Worm (Caenorhabditis elegans) whole organism, L1 larva: Measurements from ENCODE around the gene C07B5.2.

Experiments
- aha-1 ChIP-seq: fragments of 150-350 bp; optimal IDR thresholded peaks from 2 replicates; lab custom pipeline; 2014; ENCODE audit warnings: missing biosample characterization, missing genetic modification characterization
- ceh-63 ChIP-seq: fragments of 200-800 bp; sonication (Bioruptor generic); optimal IDR thresholded peaks from 2 replicates; lab custom pipeline; 2018; ENCODE audit warnings: mild to moderate bottlenecking, missing genetic modification characterization, missing compliant biosample characterization
- ces-1 ChIP-seq: fragments of 150-350 bp; optimal IDR thresholded peaks from 2 replicates; lab custom pipeline; 2014; ENCODE audit warnings: missing biosample characterization, missing genetic modification reagents, missing genetic modification characterization
- egl-13 ChIP-seq: sonication (generic microtip); optimal IDR thresholded peaks from 2 replicates; lab custom pipeline; 2016; ENCODE audit warnings: missing genotype, missing genetic modification reagents, missing genetic modification characterization, missing compliant biosample characterization
- egl-27 ChIP-seq, 2 experiments: fragments of 150-350 bp in 1 of 2; sonication (generic microtip); optimal IDR thresholded peaks; 3 replicates each; lab custom pipeline; 2017 to 2018; ENCODE audit warnings: missing biosample characterization in 2 of 2, missing genetic modification characterization in 2 of 2, missing genetic modification reagents in 2 of 2
- ets-5 ChIP-seq: fragments of 200-800 bp; sonication (Bioruptor generic); IDR thresholded peaks from 2 replicates; pipeline ENCODE4 v1.3.6; 2022; ENCODE audit warnings: missing genetic modification characterization, missing compliant biosample characterization
- fkh-4 ChIP-seq: sonication (generic microtip); optimal IDR thresholded peaks from 2 replicates; lab custom pipeline; 2016; ENCODE audit warnings: missing compliant biosample characterization, missing genetic modification characterization, borderline replicate concordance
- fkh-8 ChIP-seq: sonication (generic microtip); optimal IDR thresholded peaks from 2 replicates; lab custom pipeline; 2016; ENCODE audit warnings: mild to moderate bottlenecking, missing genetic modification characterization, missing compliant biosample characterization
- hlh-17 ChIP-seq: fragments of 200-800 bp; sonication (Bioruptor generic); optimal IDR thresholded peaks from 2 replicates; lab custom pipeline; 2018; ENCODE audit warnings: missing genetic modification characterization, mild to moderate bottlenecking, missing compliant biosample characterization, moderate library complexity, borderline replicate concordance
- irx-1 ChIP-seq: sonication (generic microtip); optimal IDR thresholded peaks from 2 replicates; lab custom pipeline; 2016; ENCODE audit warnings: missing genetic modification characterization, missing compliant biosample characterization
- lin-35 ChIP-seq, 2 experiments: fragments of 150-350 bp; optimal IDR thresholded peaks; 2 replicates each; lab custom pipeline; 2014; ENCODE audit warnings: missing biosample characterization in 2 of 2, missing genetic modification characterization in 2 of 2, missing genetic modification reagents in 2 of 2
- lir-3 ChIP-seq: sonication (generic microtip); optimal IDR thresholded peaks from 2 replicates; lab custom pipeline; 2016; ENCODE audit warnings: mild to moderate bottlenecking, missing genetic modification characterization, moderate library complexity, missing compliant biosample characterization; ENCODE audit not compliant: poor library complexity
- mdl-1 ChIP-seq, 2 experiments: fragments of 150-350 bp; optimal IDR thresholded peaks; 2 replicates each; lab custom pipeline; 2014 to 2017; ENCODE audit warnings: missing biosample characterization in 2 of 2, missing genetic modification characterization in 2 of 2, inconsistent platforms in 1 of 2
- mef-2 ChIP-seq: fragments of 150-350 bp; optimal IDR thresholded peaks from 2 replicates; lab custom pipeline; 2014; ENCODE audit warnings: missing biosample characterization, missing genetic modification characterization
- mep-1 ChIP-seq: fragments of 150-350 bp; optimal IDR thresholded peaks from 2 replicates; lab custom pipeline; 2014; ENCODE audit warnings: missing biosample characterization, missing genetic modification characterization
- nhr-12 ChIP-seq: sonication (generic microtip); optimal IDR thresholded peaks from 2 replicates; lab custom pipeline; 2017; ENCODE audit warnings: missing biosample characterization, missing genetic modification characterization
- nhr-19 ChIP-seq: fragments of 200-800 bp; sonication (Bioruptor generic); conservative IDR thresholded peaks from 2 replicates; pipeline ENCODE4 v1.3.6; 2022; ENCODE audit warnings: missing genetic modification characterization, missing compliant biosample characterization
- nhr-20 ChIP-seq: sonication (generic microtip); optimal IDR thresholded peaks from 2 replicates; lab custom pipeline; 2016; ENCODE audit warnings: mild to moderate bottlenecking, missing genetic modification characterization, missing compliant biosample characterization
- nhr-237 ChIP-seq: fragments of 150-350 bp; optimal IDR thresholded peaks from 2 replicates; lab custom pipeline; 2014; ENCODE audit warnings: missing biosample characterization, missing genetic modification characterization
- nhr-71 ChIP-seq: sonication (generic microtip); optimal IDR thresholded peaks from 2 replicates; lab custom pipeline; 2016; ENCODE audit warnings: mild to moderate bottlenecking, missing genetic modification characterization, moderate library complexity, missing compliant biosample characterization
- nhr-76 ChIP-seq: sonication (generic microtip); optimal IDR thresholded peaks from 2 replicates; lab custom pipeline; 2017; ENCODE audit warnings: missing biosample characterization, missing genetic modification characterization
- nhr-84 ChIP-seq: sonication (generic microtip); optimal IDR thresholded peaks from 2 replicates; lab custom pipeline; 2017; ENCODE audit warnings: missing biosample characterization, missing genetic modification characterization
- nhr-85 ChIP-seq: sonication (generic microtip); peaks from one replicate; lab custom pipeline; 2016; ENCODE audit warnings: missing genetic modification characterization, inconsistent platforms, missing compliant biosample characterization
- nhr-90 ChIP-seq: sonication (generic microtip); optimal IDR thresholded peaks from 2 replicates; lab custom pipeline; 2016; ENCODE audit warnings: mild to moderate bottlenecking, missing genetic modification characterization, missing compliant biosample characterization; ENCODE audit not compliant: poor library complexity
- pag-3 ChIP-seq: sonication (generic microtip); optimal IDR thresholded peaks from 2 replicates; lab custom pipeline; 2017; ENCODE audit warnings: missing genetic modification characterization, mild to moderate bottlenecking, missing compliant biosample characterization, antibody characterized with exemption, borderline replicate concordance; ENCODE audit not compliant: insufficient read depth
- snpc-4 ChIP-seq: fragments of 150-350 bp; optimal IDR thresholded peaks from 2 replicates; lab custom pipeline; 2014; ENCODE audit warnings: missing biosample characterization, missing genetic modification characterization
- sox-4 ChIP-seq: sonication (generic microtip); optimal IDR thresholded peaks from 2 replicates; lab custom pipeline; 2016; ENCODE audit warnings: missing genetic modification characterization, missing compliant biosample characterization
- sptf-1 ChIP-seq: fragments of 150-350 bp; optimal IDR thresholded peaks from 2 replicates; lab custom pipeline; 2014; ENCODE audit warnings: missing biosample characterization, missing genetic modification characterization
- sup-37 ChIP-seq: fragments of 200-800 bp; sonication (Bioruptor generic); optimal IDR thresholded peaks from 2 replicates; lab custom pipeline; 2018; ENCODE audit warnings: mild to moderate bottlenecking, missing genetic modification characterization, missing compliant biosample characterization
- swsn-7 ChIP-seq: sonication (generic microtip); optimal IDR thresholded peaks from 2 replicates; lab custom pipeline; 2016; ENCODE audit warnings: missing genetic modification characterization, missing compliant biosample characterization
- tbx-2 ChIP-seq: sonication (generic microtip); optimal IDR thresholded peaks from 2 replicates; lab custom pipeline; 2016; ENCODE audit warnings: missing genetic modification characterization, missing compliant biosample characterization
- tlp-1 ChIP-seq: fragments of 150-350 bp; optimal IDR thresholded peaks from 2 replicates; lab custom pipeline; 2014; ENCODE audit warnings: missing biosample characterization, missing genetic modification characterization
- unc-98 ChIP-seq: fragments of 200-800 bp; sonication (Bioruptor generic); IDR thresholded peaks from 2 replicates; pipeline ENCODE4 v1.3.6; 2022; ENCODE audit warnings: missing genetic modification characterization, missing compliant biosample characterization
- ztf-11 ChIP-seq, 2 experiments: sonication (generic microtip); optimal IDR thresholded peaks; 2 replicates each; lab custom pipeline; 2016 to 2017; ENCODE audit warnings: missing genetic modification characterization in 2 of 2, missing biosample characterization in 1 of 2, missing compliant biosample characterization in 1 of 2

Gene C07B5.2

ce11 chrX:9537538-9538172, 20.6 kb upstream of the C07B5.2 start (continued):
- TF ChIP-seq nhr-85 (tag; lab: Kevin White, UChicago) (peak; percentile 90), ceh-63 (GFP tag; lab: Kevin White, UChicago) (no peak), nhr-90 (tag; lab: Kevin White, UChicago) (peak; percentile 17), fkh-8 (tag; lab: Kevin White, UChicago) (peak; percentile 62), tbx-2 (tag; lab: Kevin White, UChicago) (peak; percentile 36), ces-1 (GFP tag; lab: Kevin White, UChicago) (no peak), nhr-12 (tag; lab: Kevin White, UChicago) (no peak), lin-35 (GFP tag; optimal IDR thresholded peaks at IDR 0.05; lab: Kevin White, UChicago) (peak in 1 of 2 experiments; percentile 38), mef-2 (tag; lab: Kevin White, UChicago) (no peak), ztf-11 (tag; optimal IDR thresholded peaks at IDR 0.05; lab: Kevin White, UChicago) (no peak), aha-1 (tag; lab: Kevin White, UChicago) (no peak), swsn-7 (tag; lab: Kevin White, UChicago) (no peak), fkh-4 (tag; lab: Kevin White, UChicago) (peak; percentile 2), nhr-84 (tag; lab: Kevin White, UChicago) (no peak), hlh-17 (GFP tag; lab: Kevin White, UChicago) (no peak), nhr-20 (peak; percentile 69), nhr-237 (no peak), mep-1 (tag; lab: Kevin White, UChicago) (peak; percentile 31), egl-27 (tag; optimal IDR thresholded peaks at IDR 0.05; lab: Kevin White, UChicago) (no peak), mdl-1 (tag; optimal IDR thresholded peaks at IDR 0.05; lab: Kevin White, UChicago) (peak in 1 of 2 experiments; percentile 62)

- TF ChIP-seq ceh-63 (GFP tag; lab: Kevin White, UChicago) (no peak), swsn-7 (tag; lab: Kevin White, UChicago) (no peak), ets-5 (no peak), fkh-8 (tag; lab: Kevin White, UChicago) (no peak), nhr-12 (tag; lab: Kevin White, UChicago) (no peak)
- TF ChIP-seq, all 84 proteins: peak for 0
These were observed 19.7 kb upstream of the C07B5.2 start, which contains the start of gene C07B5.8 for ce11 chrX:9536665-9537064. TSS of gene C07B5.8 (minus strand) at chrX:9536765.

- peak; percentile 64 for TF ChIP-seq nhr-85 (tag; lab: Kevin White, UChicago)
- TF ChIP-seq aha-1 (tag; lab: Kevin White, UChicago), result no peak
- peak; percentile 16 for TF ChIP-seq nhr-71 (tag; lab: Kevin White, UChicago)
- peak; percentile 2 for TF ChIP-seq nhr-20
- TF ChIP-seq sox-4 (tag; lab: Kevin White, UChicago), result no peak
- TF ChIP-seq lir-3 (tag; lab: Kevin White, UChicago), result no peak
- TF ChIP-seq nhr-90 (tag; lab: Kevin White, UChicago), result peak; percentile 14
These were observed 19.0 kb upstream of the C07B5.2 start for ce11 chrX:9536008-9536407.

- TF ChIP-seq aha-1 (tag; lab: Kevin White, UChicago) (no peak), nhr-76 (no peak), nhr-19 (GFP tag; lab: Robert Waterston, UW) (no peak), egl-13 (tag; lab: Kevin White, UChicago) (no peak), ets-5 (no peak), nhr-71 (tag; lab: Kevin White, UChicago) (no peak), tlp-1 (tag; lab: Kevin White, UChicago) (no peak), mef-2 (tag; lab: Kevin White, UChicago) (no peak), sptf-1 (no peak), snpc-4 (tag; lab: Kevin White, UChicago) (no peak), irx-1 (tag; lab: Kevin White, UChicago) (no peak), pag-3 (tag; lab: Kevin White, UChicago) (no peak), nhr-20 (no peak), sup-37 (GFP tag; lab: Kevin White, UChicago) (no peak), egl-27 (tag; optimal IDR thresholded peaks at IDR 0.05; lab: Kevin White, UChicago) (no peak), unc-98 (GFP tag; lab: Robert Waterston, UW) (no peak), ztf-11 (tag; optimal IDR thresholded peaks at IDR 0.05; lab: Kevin White, UChicago) (no peak)
These were observed 14.6 kb upstream of the C07B5.2 start for ce11 chrX:9531640-9532039.
